Worm (Caenorhabditis elegans) whole organism, L4 larva: Measurements from ENCODE around the gene Y46C8AL.11.

Source experiments
- ceh-20 ChIP-seq: fragments of 200-800 bp; sonication (Bioruptor generic); IDR thresholded peaks from 2 replicates; pipeline ENCODE4 v1.3.6; 2022; ENCODE audit warnings: missing genetic modification reagents, missing genetic modification characterization, missing compliant biosample characterization
- ceh-32 ChIP-seq: sonication (generic microtip); optimal IDR thresholded peaks from 2 replicates; lab custom pipeline; 2016; ENCODE audit warnings: mild to moderate bottlenecking, missing genetic modification characterization, missing compliant biosample characterization; ENCODE audit not compliant: poor library complexity
- hlh-11 ChIP-seq: fragments of 200-800 bp; sonication (Bioruptor generic); optimal IDR thresholded peaks from 2 replicates; lab custom pipeline; 2018; ENCODE audit warnings: mild to moderate bottlenecking, missing genetic modification characterization, missing compliant biosample characterization
- hlh-30 ChIP-seq: sonication (generic microtip); optimal IDR thresholded peaks from 2 replicates; lab custom pipeline; 2017; ENCODE audit warnings: antibody characterized with exemption, mild to moderate bottlenecking, missing genetic modification characterization, missing compliant biosample characterization; ENCODE audit not compliant: insufficient read depth
- jun-1 ChIP-seq: fragments of 150-350 bp; optimal IDR thresholded peaks from 2 replicates; lab custom pipeline; 2014; ENCODE audit warnings: missing biosample characterization, missing genetic modification reagents, missing genetic modification characterization
- lin-1 ChIP-seq: fragments of 200-800 bp; sonication (Bioruptor generic); IDR thresholded peaks from 2 replicates; pipeline ENCODE4 v1.3.6; 2022; ENCODE audit warnings: missing genetic modification reagents, missing genetic modification characterization, missing compliant biosample characterization
- madf-5 ChIP-seq, 2 experiments: fragments of 200-800 bp; sonication (Bioruptor generic); IDR thresholded peaks; 2 replicates each; pipeline ENCODE4 v1.3.6; 2022; ENCODE audit warnings: missing compliant biosample characterization in 2 of 2, missing genetic modification characterization in 2 of 2
- tra-1 ChIP-seq: fragments of 200-800 bp; sonication (Bioruptor generic); IDR thresholded peaks from 2 replicates; pipeline ENCODE4 v1.3.6; 2022; ENCODE audit warnings: missing genetic modification reagents, missing genetic modification characterization, missing compliant biosample characterization
- unc-130 ChIP-seq: sonication (generic microtip); optimal IDR thresholded peaks from 2 replicates; lab custom pipeline; 2016; ENCODE audit warnings: missing genetic modification reagents, missing genetic modification characterization, missing compliant biosample characterization

DNA sequence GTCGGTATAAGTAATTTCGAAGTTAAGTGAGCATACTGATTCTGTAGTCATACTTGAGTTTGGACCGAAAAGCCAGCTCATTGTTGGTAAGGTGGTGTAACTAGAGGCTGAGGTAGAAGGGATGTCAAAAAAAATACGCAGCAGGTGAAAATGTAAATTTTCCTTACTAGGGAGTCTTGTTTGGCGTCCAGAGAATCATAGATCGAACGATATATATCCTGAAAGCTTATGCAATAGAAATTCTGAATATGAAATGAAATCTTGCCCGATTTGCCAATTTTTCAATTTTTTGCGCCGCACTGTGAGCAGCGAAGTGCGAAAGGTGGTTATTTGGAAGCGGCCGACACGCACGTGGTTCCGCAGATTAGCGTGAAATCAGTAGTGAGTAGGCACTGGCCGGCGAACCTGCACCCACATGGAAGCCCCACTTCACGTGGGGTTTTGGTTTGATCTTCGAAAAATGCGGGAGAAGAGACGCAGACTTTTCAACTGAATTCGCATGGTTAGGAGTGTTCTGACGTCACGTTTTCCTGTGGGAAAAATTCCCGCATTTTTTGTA is 34.9 kb downstream of the Y46C8AL.11 start, which contains the start of gene srh-220:
- TF ChIP-seq ceh-20 (GFP tag; lab: Robert Waterston, UW) (no peak), ceh-32 (no peak), hlh-30 (tag; lab: Kevin White, UChicago) (no peak), madf-5 (GFP tag; IDR thresholded peaks at IDR 0.05; lab: Robert Waterston, UW) (no peak), lin-1 (GFP tag; lab: Robert Waterston, UW) (no peak), tra-1 (GFP tag; lab: Robert Waterston, UW) (no peak), jun-1 (tag; lab: Kevin White, UChicago) (no peak), hlh-11 (tag; lab: Kevin White, UChicago) (no peak), unc-130 (GFP tag; lab: Kevin White, UChicago) (no peak)
